Worm (Caenorhabditis elegans): Measurements from ENCODE around the gene osm-5.

DNA sequence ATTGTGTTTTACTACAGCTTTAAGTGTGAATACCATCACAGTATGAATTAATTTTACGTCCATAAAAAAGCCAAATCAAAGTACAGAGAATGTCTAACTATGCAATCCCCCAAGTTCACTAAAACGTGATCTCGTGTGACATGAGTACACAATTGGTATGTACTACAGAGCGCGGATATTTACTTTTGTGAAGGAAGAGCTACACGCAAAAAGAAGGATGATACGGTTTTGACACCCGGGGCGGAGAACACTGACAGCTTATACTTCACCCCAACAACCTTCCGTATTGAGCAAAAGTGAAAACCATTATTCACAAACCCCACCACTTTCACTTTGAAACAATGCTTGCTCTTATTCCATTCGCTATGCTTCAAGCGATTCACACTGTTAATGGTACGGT, 2.3 kb upstream of the osm-5 start, which contains the start of gene nspg-5:
- TF ChIP-seq lin-35 (GFP tag; optimal IDR thresholded peaks at IDR 0.05) = no peak
- no peak for TF ChIP-seq unc-62 (GFP tag; optimal IDR thresholded peaks at IDR 0.05)
- no peak for TF ChIP-seq mef-2 (tag; optimal IDR thresholded peaks at IDR 0.05)
- no peak for TF ChIP-seq egl-27 (tag; optimal IDR thresholded peaks at IDR 0.05)
- no peak for TF ChIP-seq zip-4 (GFP tag; optimal IDR thresholded peaks at IDR 0.05)
- no peak for TF ChIP-seq lin-15B (tag; optimal IDR thresholded peaks at IDR 0.05)
- TF ChIP-seq fkh-10 (GFP tag; optimal IDR thresholded peaks at IDR 0.05) = no peak
- no peak for TF ChIP-seq ztf-4 (tag; optimal IDR thresholded peaks at IDR 0.05)
- no peak for TF ChIP-seq hlh-17 (GFP tag; optimal IDR thresholded peaks at IDR 0.05; ENCODE audit: borderline replicate concordance)

Measured in whole organism, L1 larva.